Worm (Caenorhabditis elegans) whole organism, midembryonic: ENCODE measurements around the gene cyp-43A1.
A peak's percentile ranks its signal among the peaks of the same experiment; 100 is the strongest.

Experiments
- T22C8.4 ChIP-seq: fragments of 200-800 bp; sonication (Bioruptor generic); IDR thresholded peaks from 2 replicates; pipeline ENCODE4 v1.3.6; 2022; ENCODE audit warnings: missing genetic modification characterization, missing compliant biosample characterization
- cog-1 ChIP-seq: sonication (generic microtip); optimal IDR thresholded peaks from 2 replicates; lab custom pipeline; 2016; ENCODE audit warnings: missing genetic modification characterization, missing compliant biosample characterization
- flt-1 ChIP-seq: fragments of 200-800 bp; sonication (Bioruptor generic); IDR thresholded peaks from 2 replicates; pipeline ENCODE4 v1.3.6; 2022; ENCODE audit warnings: missing genetic modification characterization, missing compliant biosample characterization
- klf-2 ChIP-seq: fragments of 200-800 bp; sonication (Bioruptor generic); conservative IDR thresholded peaks from 2 replicates; pipeline ENCODE4 v1.3.6; 2022; ENCODE audit warnings: missing genetic modification reagents, missing genetic modification characterization, missing compliant biosample characterization
- med-1 ChIP-seq: sonication (generic microtip); optimal IDR thresholded peaks from 2 replicates; lab custom pipeline; 2017; ENCODE audit warnings: missing genetic modification characterization, mild to moderate bottlenecking, missing compliant biosample characterization, antibody characterized with exemption, missing genetic modification reagents; ENCODE audit not compliant: insufficient read depth
- ref-1 ChIP-seq: fragments of 200-800 bp; sonication (Bioruptor generic); conservative IDR thresholded peaks from 2 replicates; pipeline ENCODE4 v1.3.6; 2022; ENCODE audit warnings: missing genetic modification reagents, missing genetic modification characterization, missing compliant biosample characterization
- tab-1 ChIP-seq: fragments of 200-800 bp; sonication (Bioruptor generic); IDR thresholded peaks from 2 replicates; pipeline ENCODE4 v1.3.6; 2022; ENCODE audit warnings: missing genetic modification characterization, missing compliant biosample characterization
- ztf-23 ChIP-seq: fragments of 200-800 bp; sonication (Bioruptor generic); IDR thresholded peaks from 2 replicates; pipeline ENCODE4 v1.3.6; 2022; ENCODE audit warnings: missing genetic modification reagents, missing genetic modification characterization, missing compliant biosample characterization
- ztf-29 ChIP-seq: fragments of 200-800 bp; sonication (Bioruptor generic); IDR thresholded peaks from 2 replicates; pipeline ENCODE4 v1.3.6; 2022; ENCODE audit warnings: missing genetic modification reagents, missing genetic modification characterization, missing compliant biosample characterization

The cyp-43A1 gene

DNA sequence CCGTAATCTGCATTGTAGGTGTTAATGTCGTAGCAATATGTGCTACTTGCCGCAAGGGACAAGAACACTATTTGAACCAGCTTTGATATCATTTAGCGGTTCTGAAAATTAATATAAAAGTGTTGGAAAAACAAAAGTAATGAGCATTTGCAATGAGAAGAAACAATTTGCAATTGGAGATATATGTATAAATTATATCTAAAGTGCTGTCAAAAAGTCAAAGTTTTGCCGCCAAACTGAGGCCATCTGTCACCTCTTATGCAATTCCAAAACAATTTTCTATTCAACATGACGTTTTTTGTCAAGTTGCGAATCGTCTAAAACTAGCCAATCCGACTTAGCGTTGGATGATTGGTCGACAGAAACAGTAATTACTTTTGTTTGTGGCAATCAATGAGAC, 17.1 kb upstream of the cyp-43A1 start, which contains the start of gene W01C8.5:
W01C8.5 (minus strand) TSS at position 101 of the 400 bp plus-strand sequence.
- TF ChIP-seq ztf-29 (GFP tag; lab: Robert Waterston, UW) (no peak), cog-1 (tag; lab: Kevin White, UChicago) (no peak), T22C8.4 (GFP tag; lab: Robert Waterston, UW) (no peak), ztf-23 (GFP tag; lab: Robert Waterston, UW) (no peak)

- TF ChIP-seq flt-1 (GFP tag; lab: Robert Waterston, UW): no peak
- TF ChIP-seq T22C8.4 (GFP tag; lab: Robert Waterston, UW): no peak
- TF ChIP-seq klf-2 (GFP tag; lab: Robert Waterston, UW): no peak
- TF ChIP-seq cog-1 (tag; lab: Kevin White, UChicago): no peak
- no peak for TF ChIP-seq ztf-29 (GFP tag; lab: Robert Waterston, UW)
- TF ChIP-seq ztf-23 (GFP tag; lab: Robert Waterston, UW): no peak
- no peak for TF ChIP-seq med-1 (GFP tag; lab: Kevin White, UChicago)
- TF ChIP-seq tab-1 (GFP tag; lab: Robert Waterston, UW): no peak
- TF ChIP-seq ref-1 (GFP tag; lab: Robert Waterston, UW): no peak
These were observed 15.9 kb upstream of the cyp-43A1 start for ce11 chrX:5698419-5698818.

- TF ChIP-seq med-1 (GFP tag; lab: Kevin White, UChicago) (no peak), cog-1 (tag; lab: Kevin White, UChicago) (no peak), ztf-29 (GFP tag; lab: Robert Waterston, UW) (no peak), T22C8.4 (GFP tag; lab: Robert Waterston, UW) (no peak), ref-1 (GFP tag; lab: Robert Waterston, UW) (no peak), klf-2 (GFP tag; lab: Robert Waterston, UW) (no peak), ztf-23 (GFP tag; lab: Robert Waterston, UW) (no peak), tab-1 (GFP tag; lab: Robert Waterston, UW) (no peak), flt-1 (GFP tag; lab: Robert Waterston, UW) (no peak)
These were observed 14.8 kb upstream of the cyp-43A1 start for ce11 chrX:5699555-5699954.

DNA sequence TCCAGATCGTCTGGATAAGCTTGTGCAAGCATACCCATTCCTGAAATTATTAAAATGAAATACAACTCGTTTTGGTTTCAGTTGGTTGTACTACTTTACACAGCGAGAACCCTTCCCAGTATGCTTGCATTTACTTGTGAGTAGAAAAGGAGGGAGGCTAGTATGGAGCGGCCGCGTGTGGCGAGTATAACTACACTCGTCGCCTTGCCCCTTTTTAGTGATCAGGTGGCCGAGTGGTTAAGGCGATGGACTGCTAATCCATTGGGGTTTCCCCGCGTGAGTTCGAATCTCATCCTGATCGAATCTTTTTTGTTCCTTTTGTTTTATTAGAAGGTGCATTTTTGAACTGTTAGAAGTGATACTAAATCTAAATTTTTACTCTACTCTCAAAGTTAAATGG, 6.5 kb upstream of the cyp-43A1 start:
- TF ChIP-seq ref-1 (GFP tag; lab: Robert Waterston, UW) (peak; percentile 92), ztf-23 (GFP tag; lab: Robert Waterston, UW) (peak; percentile 97), klf-2 (GFP tag; lab: Robert Waterston, UW) (peak; percentile 92), med-1 (GFP tag; lab: Kevin White, UChicago) (peak; percentile 81), flt-1 (GFP tag; lab: Robert Waterston, UW) (peak; percentile 99), cog-1 (tag; lab: Kevin White, UChicago) (peak; percentile 77), ztf-29 (GFP tag; lab: Robert Waterston, UW) (peak; percentile 92), T22C8.4 (GFP tag; lab: Robert Waterston, UW) (peak; percentile 97), tab-1 (GFP tag; lab: Robert Waterston, UW) (peak; percentile 98)

DNA sequence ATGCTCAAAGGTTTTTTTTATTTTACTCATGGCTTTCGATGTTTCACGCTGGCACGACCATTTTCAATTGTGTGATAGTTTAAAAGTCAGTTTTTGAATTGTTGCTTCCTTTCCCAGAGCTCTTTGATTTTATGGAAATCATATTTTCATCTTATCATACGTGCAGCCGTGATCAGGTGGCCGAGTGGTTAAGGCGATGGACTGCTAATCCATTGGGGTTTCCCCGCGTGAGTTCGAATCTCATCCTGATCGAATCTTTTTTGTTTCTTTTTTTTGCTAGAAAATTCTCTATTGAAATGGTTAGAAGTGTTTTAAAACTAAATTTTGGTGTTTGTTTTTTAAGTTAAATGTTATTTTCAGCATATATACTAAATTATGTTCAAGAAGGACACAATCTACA, 5.1 kb upstream of the cyp-43A1 start:
- TF ChIP-seq ztf-29 (GFP tag; lab: Robert Waterston, UW) (no peak), klf-2 (GFP tag; lab: Robert Waterston, UW) (no peak), flt-1 (GFP tag; lab: Robert Waterston, UW) (no peak), tab-1 (GFP tag; lab: Robert Waterston, UW) (no peak), med-1 (GFP tag; lab: Kevin White, UChicago) (no peak), ref-1 (GFP tag; lab: Robert Waterston, UW) (no peak), ztf-23 (GFP tag; lab: Robert Waterston, UW) (no peak), cog-1 (tag; lab: Kevin White, UChicago) (no peak)

ce11 chrX:5710637-5711036, 3.7 kb upstream of the cyp-43A1 start, which contains the start of gene cat-1:
Gene cat-1, minus strand, starts transcription at chrX:5710737.
- TF ChIP-seq T22C8.4 (GFP tag; lab: Robert Waterston, UW) (no peak), cog-1 (tag; lab: Kevin White, UChicago) (no peak), ref-1 (GFP tag; lab: Robert Waterston, UW) (no peak), ztf-23 (GFP tag; lab: Robert Waterston, UW) (no peak), tab-1 (GFP tag; lab: Robert Waterston, UW) (no peak), klf-2 (GFP tag; lab: Robert Waterston, UW) (no peak), flt-1 (GFP tag; lab: Robert Waterston, UW) (no peak), med-1 (GFP tag; lab: Kevin White, UChicago) (no peak)

ce11 chrX:5713479-5713878, 843 bp upstream of the cyp-43A1 start:
- TF ChIP-seq flt-1 (GFP tag; lab: Robert Waterston, UW) (peak; percentile 40; the same call in 1 of the 2 replicates), cog-1 (tag; lab: Kevin White, UChicago) (no peak), ztf-29 (GFP tag; lab: Robert Waterston, UW) (no peak), ztf-23 (GFP tag; lab: Robert Waterston, UW) (peak; percentile 38; the same call in 1 of the 2 replicates), med-1 (GFP tag; lab: Kevin White, UChicago) (no peak)

DNA sequence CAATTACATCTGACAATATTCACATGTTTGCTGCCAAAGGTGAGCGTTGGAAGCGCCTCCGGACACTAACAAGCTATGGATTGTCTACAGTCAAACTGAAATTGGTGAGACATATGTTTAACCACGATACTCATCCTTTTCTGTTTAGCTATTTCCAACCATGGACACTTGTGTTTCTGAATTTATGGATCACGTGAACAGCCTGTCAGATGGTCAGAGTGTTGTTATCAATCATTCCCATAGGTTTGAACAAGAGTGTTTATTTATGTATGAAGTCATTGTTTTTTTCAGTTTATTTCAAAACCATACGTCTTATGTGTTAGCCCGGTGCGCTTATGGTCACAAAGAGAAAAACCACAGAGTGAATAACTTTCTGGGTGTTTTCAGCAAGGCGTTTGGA, 1.0 kb downstream of the cyp-43A1 start:
- TF ChIP-seq T22C8.4 (GFP tag; lab: Robert Waterston, UW): no peak
- TF ChIP-seq flt-1 (GFP tag; lab: Robert Waterston, UW): no peak
- TF ChIP-seq tab-1 (GFP tag; lab: Robert Waterston, UW): no peak
- TF ChIP-seq ztf-23 (GFP tag; lab: Robert Waterston, UW): no peak
- no peak for TF ChIP-seq ref-1 (GFP tag; lab: Robert Waterston, UW)
- no peak for TF ChIP-seq cog-1 (tag; lab: Kevin White, UChicago)
- TF ChIP-seq ztf-29 (GFP tag; lab: Robert Waterston, UW): no peak

- TF ChIP-seq cog-1 (tag; lab: Kevin White, UChicago) (no peak), T22C8.4 (GFP tag; lab: Robert Waterston, UW) (no peak), flt-1 (GFP tag; lab: Robert Waterston, UW) (no peak), tab-1 (GFP tag; lab: Robert Waterston, UW) (no peak), ztf-29 (GFP tag; lab: Robert Waterston, UW) (no peak), ztf-23 (GFP tag; lab: Robert Waterston, UW) (no peak), ref-1 (GFP tag; lab: Robert Waterston, UW) (no peak), med-1 (GFP tag; lab: Kevin White, UChicago) (no peak), klf-2 (GFP tag; lab: Robert Waterston, UW) (no peak)
These were observed 1.6 kb downstream of the cyp-43A1 start for ce11 chrX:5715831-5716364.
